Fruit fly (Drosophila melanogaster) whole organism, embryonic: ENCODE measurements around the gene Nckx30C.

Experiments
- Antp ChIP-seq: fragments of 200-800 bp; sonication (Bioruptor generic); optimal IDR thresholded peaks from 3 replicates; lab custom pipeline; 2016; ENCODE audit warnings: missing biosample characterization, missing genetic modification characterization
- Atf3 ChIP-seq: fragments of 200-800 bp; sonication (Bioruptor generic); optimal IDR thresholded peaks from 3 replicates; lab custom pipeline; 2016; ENCODE audit warnings: missing biosample characterization, missing genetic modification characterization
- B-H2 ChIP-seq: fragments of 200-800 bp; sonication (Bioruptor generic); optimal IDR thresholded peaks from 2 replicates; lab custom pipeline; 2018; ENCODE audit warnings: missing biosample characterization, mild to moderate bottlenecking, missing genetic modification characterization
- Bteb2 ChIP-seq: fragments of 200-800 bp; sonication (Bioruptor generic); optimal IDR thresholded peaks from 2 replicates; lab custom pipeline; 2016; ENCODE audit warnings: missing biosample characterization, missing genetic modification characterization
- CG10147 ChIP-seq: fragments of 200-800 bp; sonication (Bioruptor generic); optimal IDR thresholded peaks from 2 replicates; lab custom pipeline; 2019; ENCODE audit warnings: missing biosample characterization, mild to moderate bottlenecking, missing genetic modification characterization, moderate library complexity
- CG1024 ChIP-seq: fragments of 200-800 bp; sonication (Bioruptor generic); IDR thresholded peaks from 2 replicates; pipeline ENCODE4 v1.3.6; 2022; ENCODE audit warnings: missing biosample characterization, missing genetic modification characterization
- CG10654 ChIP-seq: fragments of 200-800 bp; sonication (Bioruptor generic); optimal IDR thresholded peaks from 2 replicates; lab custom pipeline; 2016; ENCODE audit warnings: missing biosample characterization, missing genetic modification characterization
- CG11093 ChIP-seq: fragments of 200-800 bp; sonication (Bioruptor generic); IDR thresholded peaks from 3 replicates; pipeline ENCODE4 v1.3.6; 2022; ENCODE audit warnings: missing biosample characterization, missing genetic modification characterization
- CG12155 ChIP-seq: fragments of 200-800 bp; sonication (Bioruptor generic); optimal IDR thresholded peaks from 3 replicates; lab custom pipeline; 2016; ENCODE audit warnings: missing biosample characterization, missing genetic modification characterization
- CG13775 ChIP-seq: fragments of 200-800 bp; sonication (Bioruptor generic); optimal IDR thresholded peaks from 3 replicates; lab custom pipeline; 2017; ENCODE audit warnings: missing biosample characterization, mild to moderate bottlenecking, missing genetic modification characterization
- CG15514 ChIP-seq: fragments of 200-800 bp; sonication (Bioruptor generic); optimal IDR thresholded peaks from 3 replicates; lab custom pipeline; 2017; ENCODE audit warnings: missing biosample characterization, missing genetic modification characterization, mild to moderate bottlenecking, moderate library complexity, missing genetic modification reagents
- CG30020 ChIP-seq: fragments of 200-800 bp; optimal IDR thresholded peaks from 2 replicates; lab custom pipeline; 2019; ENCODE audit warnings: missing biosample characterization, mild to moderate bottlenecking, missing genetic modification characterization, moderate library complexity
- CG30403 ChIP-seq: fragments of 200-800 bp; sonication (Bioruptor generic); optimal IDR thresholded peaks from 3 replicates; lab custom pipeline; 2016; ENCODE audit warnings: missing biosample characterization, missing genetic modification characterization
- CG31365 ChIP-seq: fragments of 200-800 bp; sonication (Bioruptor generic); optimal IDR thresholded peaks from 2 replicates; lab custom pipeline; 2018; ENCODE audit warnings: missing biosample characterization, mild to moderate bottlenecking, missing genetic modification characterization
- CG3726 ChIP-seq: fragments of 200-800 bp; sonication (Bioruptor generic); IDR thresholded peaks from 3 replicates; pipeline ENCODE4, ENCODE4 v1.3.6; 2022; ENCODE audit warnings: missing biosample characterization, missing genetic modification characterization
- CG3847 ChIP-seq: fragments of 200-800 bp; sonication (Bioruptor generic); IDR thresholded peaks from 2 replicates; pipeline ENCODE4 v1.3.6; 2022; ENCODE audit warnings: missing biosample characterization, missing genetic modification characterization
- CG6654 ChIP-seq: fragments of 200-800 bp; sonication (Bioruptor generic); optimal IDR thresholded peaks from 2 replicates; lab custom pipeline; 2017; ENCODE audit warnings: missing biosample characterization, mild to moderate bottlenecking, missing genetic modification characterization
- CG7987 ChIP-seq: fragments of 200-800 bp; sonication (Bioruptor generic); optimal IDR thresholded peaks from 2 replicates; lab custom pipeline; 2018; ENCODE audit warnings: missing biosample characterization, mild to moderate bottlenecking, missing genetic modification characterization, moderate library complexity
- CG9215 ChIP-seq: fragments of 200-800 bp; sonication (Bioruptor generic); IDR thresholded peaks from 2 replicates; pipeline ENCODE4 v1.3.6; 2022; ENCODE audit warnings: missing biosample characterization, missing genetic modification characterization
- Deaf1 ChIP-seq: fragments of 200-800 bp; optimal IDR thresholded peaks from 3 replicates; lab custom pipeline; 2019; ENCODE audit warnings: missing biosample characterization, mild to moderate bottlenecking, missing genetic modification characterization, moderate library complexity
- Dek ChIP-seq: fragments of 200-800 bp; sonication (Bioruptor generic); optimal IDR thresholded peaks from 3 replicates; lab custom pipeline; 2019; ENCODE audit warnings: missing biosample characterization, mild to moderate bottlenecking, missing genetic modification characterization, moderate library complexity
- E2f2 ChIP-seq: fragments of 200-800 bp; sonication (Bioruptor generic); IDR thresholded peaks from 2 replicates; pipeline ENCODE4 v1.3.6; 2022; ENCODE audit warnings: missing biosample characterization, missing genetic modification characterization
- Eip74EF ChIP-seq, 2 experiments: fragments of 200-800 bp in 1 of 2; fragments of >200 bp in 1 of 2; sonication (Bioruptor generic) in 1 of 2; optimal IDR thresholded peaks; 2 replicates each; lab custom pipeline; 2017 to 2019; ENCODE audit warnings: missing biosample characterization in 2 of 2, missing genetic modification characterization in 2 of 2, mild to moderate bottlenecking in 1 of 2, moderate library complexity in 1 of 2
- Ets97D ChIP-seq: fragments of 200-800 bp; sonication (Bioruptor generic); optimal IDR thresholded peaks from 3 replicates; lab custom pipeline; 2016; ENCODE audit warnings: missing biosample characterization, missing genetic modification characterization
- Fer1 ChIP-seq: fragments of 200-800 bp; sonication (Bioruptor generic); optimal IDR thresholded peaks from 2 replicates; lab custom pipeline; 2017; ENCODE audit warnings: missing biosample characterization, mild to moderate bottlenecking, missing genetic modification characterization
- Mad ChIP-seq: fragments of 200-800 bp; sonication (Bioruptor generic); optimal IDR thresholded peaks from 2 replicates; lab custom pipeline; 2016; ENCODE audit warnings: missing biosample characterization, missing genetic modification characterization
- NK7.1 ChIP-seq: fragments of 200-800 bp; sonication (Bioruptor generic); optimal IDR thresholded peaks from 3 replicates; lab custom pipeline; 2016; ENCODE audit warnings: missing biosample characterization, missing genetic modification characterization
- Oli ChIP-seq: fragments of 200-800 bp; sonication (Bioruptor generic); optimal IDR thresholded peaks from 2 replicates; lab custom pipeline; 2018; ENCODE audit warnings: missing biosample characterization, mild to moderate bottlenecking, missing genetic modification characterization, moderate library complexity
- Six4 ChIP-seq: fragments of 200-800 bp; sonication (Bioruptor generic); optimal IDR thresholded peaks from 2 replicates; lab custom pipeline; 2016; ENCODE audit warnings: missing biosample characterization, missing genetic modification characterization
- aop ChIP-seq: fragments of 200-800 bp; sonication (Bioruptor generic); IDR thresholded peaks from 2 replicates; pipeline ENCODE4 v1.3.6; 2022; ENCODE audit warnings: missing biosample characterization, missing genetic modification characterization
- corto ChIP-seq: fragments of 200-800 bp; sonication (Bioruptor generic); optimal IDR thresholded peaks from 2 replicates; lab custom pipeline; 2016; ENCODE audit warnings: missing biosample characterization, mild to moderate bottlenecking, missing genetic modification characterization, moderate library complexity
- crp ChIP-seq, 2 experiments: fragments of 200-800 bp; sonication (Bioruptor generic); optimal IDR thresholded peaks; 2 replicates in 1 of 2; 3 replicates in 1 of 2; lab custom pipeline; 2017; ENCODE audit warnings: missing biosample characterization in 2 of 2, missing genetic modification characterization in 2 of 2, mild to moderate bottlenecking in 1 of 2, moderate library complexity in 1 of 2
- da ChIP-seq: fragments of 200-800 bp; sonication (Bioruptor generic); optimal IDR thresholded peaks from 2 replicates; lab custom pipeline; 2016; ENCODE audit warnings: missing biosample characterization, missing genetic modification characterization
- dm ChIP-seq: fragments of 200-800 bp; sonication (Bioruptor generic); optimal IDR thresholded peaks from 3 replicates; lab custom pipeline; 2016; ENCODE audit warnings: missing biosample characterization, missing genetic modification characterization
- en ChIP-seq: fragments of 200-800 bp; sonication (Bioruptor generic); optimal IDR thresholded peaks from 2 replicates; lab custom pipeline; 2016; ENCODE audit warnings: missing biosample characterization, missing genetic modification characterization
- esg ChIP-seq: fragments of 200-800 bp; sonication (Bioruptor generic); conservative IDR thresholded peaks from 2 replicates; pipeline ENCODE4 v1.3.6; 2022; ENCODE audit warnings: missing biosample characterization, missing genetic modification characterization
- fd96Cb ChIP-seq: fragments of 200-800 bp; sonication (Bioruptor generic); optimal IDR thresholded peaks from 2 replicates; lab custom pipeline; 2018; ENCODE audit warnings: missing biosample characterization, mild to moderate bottlenecking, missing genetic modification characterization, moderate library complexity
- gcm ChIP-seq: fragments of 200-800 bp; sonication (Bioruptor generic); optimal IDR thresholded peaks from 2 replicates; lab custom pipeline; 2019; ENCODE audit warnings: missing biosample characterization, mild to moderate bottlenecking, missing genetic modification characterization, moderate library complexity
- gsb ChIP-seq: fragments of 200-800 bp; sonication (Bioruptor generic); IDR thresholded peaks from 2 replicates; pipeline ENCODE4 v1.3.6; 2022; ENCODE audit warnings: missing biosample characterization, missing genetic modification characterization
- her ChIP-seq: fragments of 200-800 bp; sonication (Bioruptor generic); optimal IDR thresholded peaks from 2 replicates; lab custom pipeline; 2016; ENCODE audit warnings: missing biosample characterization, missing genetic modification characterization
- insv ChIP-seq, 2 experiments: fragments of 200-800 bp; sonication (Bioruptor generic); optimal IDR thresholded peaks; 3 replicates each; lab custom pipeline; 2016 to 2018; ENCODE audit warnings: missing biosample characterization in 2 of 2, missing genetic modification characterization in 2 of 2
- mirr ChIP-seq: fragments of 200-800 bp; sonication (Bioruptor generic); optimal IDR thresholded peaks from 3 replicates; lab custom pipeline; 2018; ENCODE audit warnings: missing biosample characterization, mild to moderate bottlenecking, missing genetic modification characterization
- nerfin-1 ChIP-seq: fragments of 200-800 bp; sonication (Bioruptor generic); optimal IDR thresholded peaks from 3 replicates; lab custom pipeline; 2019; ENCODE audit warnings: missing biosample characterization, mild to moderate bottlenecking, missing genetic modification characterization, moderate library complexity
- oc ChIP-seq: fragments of 200-800 bp; sonication (Bioruptor generic); optimal IDR thresholded peaks from 2 replicates; lab custom pipeline; 2018; ENCODE audit warnings: missing biosample characterization, mild to moderate bottlenecking, missing genetic modification characterization, moderate library complexity
- p53 ChIP-seq: fragments of 200-800 bp; sonication (Bioruptor generic); optimal IDR thresholded peaks from 2 replicates; lab custom pipeline; 2016; ENCODE audit warnings: missing biosample characterization, missing genetic modification characterization
- schlank ChIP-seq: fragments of 200-800 bp; sonication (Bioruptor generic); optimal IDR thresholded peaks from 2 replicates; lab custom pipeline; 2018; ENCODE audit warnings: missing biosample characterization, mild to moderate bottlenecking, missing genetic modification characterization
- shn ChIP-seq: fragments of 200-800 bp; sonication (Bioruptor generic); optimal IDR thresholded peaks from 3 replicates; lab custom pipeline; 2016; ENCODE audit warnings: missing biosample characterization, missing genetic modification characterization
- sna ChIP-seq: fragments of 200-800 bp; sonication (Bioruptor generic); IDR thresholded peaks from 2 replicates; pipeline ENCODE4 v1.3.6; 2022; ENCODE audit warnings: missing biosample characterization, missing genetic modification characterization; ENCODE audit not compliant: partially characterized antibody
- trh ChIP-seq: fragments of 200-800 bp; sonication (Bioruptor generic); optimal IDR thresholded peaks from 2 replicates; lab custom pipeline; 2016; ENCODE audit warnings: missing biosample characterization, missing genetic modification characterization
- unpg ChIP-seq: fragments of 200-800 bp; sonication (Bioruptor generic); optimal IDR thresholded peaks from 3 replicates; lab custom pipeline; 2018; ENCODE audit warnings: missing biosample characterization, mild to moderate bottlenecking, missing genetic modification characterization, moderate library complexity
- zfh1 ChIP-seq: fragments of 200-800 bp; sonication (Bioruptor generic); IDR thresholded peaks from 3 replicates; pipeline ENCODE4 v1.3.6; 2022; ENCODE audit warnings: missing biosample characterization, missing genetic modification characterization

The Nckx30C gene

dm6 chr2L:9700454-9700853 lies 45.8 kb downstream of the Nckx30C start, which contains the start of gene pelo (continued):
- TF ChIP-seq CG3726 (GFP tag; lab: Robert Waterston, UW) = no peak
- TF ChIP-seq nerfin-1 = peak; percentile 61
- peak; percentile 26 for TF ChIP-seq CG7987
- no peak for TF ChIP-seq mirr (GFP tag; lab: Kevin White, UChicago)
- peak in 1 of 2 experiments; percentile 30 for TF ChIP-seq insv (GFP tag; optimal IDR thresholded peaks at IDR 0.05; lab: Kevin White, UChicago)
- peak; percentile 71 for TF ChIP-seq CG30403 (GFP tag; lab: Kevin White, UChicago)
- TF ChIP-seq CG10147 (GFP tag; lab: Kevin White, UChicago) = peak; percentile 76
- no peak for TF ChIP-seq Six4 (GFP tag; lab: Kevin White, UChicago)
- no peak for TF ChIP-seq p53
- no peak for TF ChIP-seq Antp (GFP tag; lab: Kevin White, UChicago)
- TF ChIP-seq Ets97D (GFP tag; lab: Kevin White, UChicago) = peak; percentile 73
- TF ChIP-seq da (GFP tag; lab: Kevin White, UChicago) = no peak
- TF ChIP-seq zfh1 (GFP tag; lab: Robert Waterston, UW) = peak; percentile 76; the same call in 2 of the 3 replicates
- no peak for TF ChIP-seq CG1024 (GFP tag; lab: Robert Waterston, UW)
- TF ChIP-seq schlank = no peak
- no peak for TF ChIP-seq CG31365 (tag; lab: Kevin White, UChicago)
- TF ChIP-seq oc (tag; lab: Kevin White, UChicago) = peak; percentile 22
- peak; percentile 71 for TF ChIP-seq unpg
- peak in 1 of 2 experiments; percentile 33 for TF ChIP-seq Eip74EF (GFP tag; optimal IDR thresholded peaks at IDR 0.05; lab: Kevin White, UChicago)
- peak; percentile 45 for TF ChIP-seq corto
- TF ChIP-seq gcm = peak; percentile 66
- peak; percentile 81 for TF ChIP-seq CG15514 (GFP tag; lab: Kevin White, UChicago)
- TF ChIP-seq Fer1 (GFP tag; lab: Kevin White, UChicago) = peak; percentile 75
- no peak for TF ChIP-seq aop (GFP tag; lab: Robert Waterston, UW)
- TF ChIP-seq dm (GFP tag; lab: Kevin White, UChicago) = peak; percentile 55
- TF ChIP-seq CG6654 (GFP tag; lab: Kevin White, UChicago) = no peak
- TF ChIP-seq Bteb2 (GFP tag; lab: Kevin White, UChicago) = peak; percentile 23
- TF ChIP-seq CG3847 (GFP tag; lab: Robert Waterston, UW) = peak; percentile 31; the same call in 1 of the 2 replicates
- TF ChIP-seq Deaf1 (tag; lab: Kevin White, UChicago) = peak; percentile 45
- TF ChIP-seq trh (GFP tag; lab: Kevin White, UChicago) = peak; percentile 13
- TF ChIP-seq CG13775 (GFP tag; lab: Kevin White, UChicago) = peak; percentile 81
- TF ChIP-seq crp (GFP tag; optimal IDR thresholded peaks at IDR 0.05; lab: Kevin White, UChicago) = peak; percentile 22 to 88
- no peak; the same call in 1 of the 2 replicates for TF ChIP-seq CG9215
- TF ChIP-seq sna (GFP tag; lab: Robert Waterston, UW) = no peak
- peak; percentile 54 for TF ChIP-seq esg (GFP tag; lab: Robert Waterston, UW)
- no peak for TF ChIP-seq Atf3 (GFP tag; lab: Kevin White, UChicago)
- no peak for TF ChIP-seq shn
- TF ChIP-seq en (GFP tag; lab: Kevin White, UChicago) = no peak
- no peak for TF ChIP-seq NK7.1
- peak; percentile 55 for TF ChIP-seq CG30020
- peak; percentile 12 for TF ChIP-seq fd96Cb (tag; lab: Kevin White, UChicago)
- TF ChIP-seq B-H2 (GFP tag; lab: Kevin White, UChicago) = peak; percentile 44
- peak; percentile 45 for TF ChIP-seq Oli (tag; lab: Kevin White, UChicago)
- TF ChIP-seq Mad (GFP tag; lab: Kevin White, UChicago) = peak; percentile 5
- TF ChIP-seq E2f2 (GFP tag; lab: Robert Waterston, UW) = 0 out of 2 replicates have a peak, but pooled peaks have one; percentile 38
- peak; percentile 68 for TF ChIP-seq CG12155 (GFP tag; lab: Kevin White, UChicago)
- TF ChIP-seq gsb (GFP tag; lab: Robert Waterston, UW) = no peak
- 0 out of 3 replicates have a peak, but pooled peaks have one; percentile 43 for TF ChIP-seq CG11093 (GFP tag; lab: Robert Waterston, UW)
- TF ChIP-seq her (GFP tag; lab: Kevin White, UChicago) = no peak
- peak; percentile 72 for TF ChIP-seq Dek (tag; lab: Kevin White, UChicago)
- TF ChIP-seq CG10654 (GFP tag; lab: Kevin White, UChicago) = peak; percentile 50
